Fruit fly (Drosophila melanogaster): ENCODE measurements around the gene CG9121.

- TF ChIP-seq pan (optimal IDR thresholded peaks at IDR 0.05) (no peak), EcR (GFP tag; optimal IDR thresholded peaks at IDR 0.05) (no peak), psq (optimal IDR thresholded peaks at IDR 0.05) (no peak), usp (GFP tag; optimal IDR thresholded peaks at IDR 0.05) (no peak), CG8478 (optimal IDR thresholded peaks at IDR 0.05) (no peak)
These were observed 6.4 kb downstream of the CG9121 start, which contains the start of gene CG31650 for dm6 chr2L:5044361-5044891.

All from whole organism.